Fruit fly (Drosophila melanogaster): ENCODE data around the gene CG42831.

CG42831 gene

DNA sequence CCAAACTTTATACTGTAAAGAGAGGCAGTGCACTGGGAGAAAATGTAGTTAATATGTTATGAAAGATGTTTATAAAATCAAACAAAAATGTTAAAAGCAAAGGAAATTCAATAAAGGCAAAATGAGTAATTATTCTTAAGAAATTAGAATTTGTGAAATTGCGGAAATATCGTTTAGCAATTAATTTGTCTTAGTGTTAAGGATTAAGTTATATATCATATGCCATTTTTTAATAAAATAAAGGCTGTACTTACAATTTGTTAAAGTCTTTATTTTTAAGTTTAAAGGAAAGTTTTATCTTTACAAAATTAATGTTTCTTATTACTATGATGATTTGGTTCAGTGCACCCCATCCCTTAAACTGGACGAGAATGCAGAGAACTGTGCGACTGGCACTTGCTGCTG lies 37.1 kb upstream of the CG42831 start:
- no peak for TF ChIP-seq CG32121 (GFP tag; IDR thresholded peaks at IDR 0.05)
- peak; percentile 91 for TF ChIP-seq CG14655 (GFP tag; optimal IDR thresholded peaks at IDR 0.05)
- TF ChIP-seq gl (tag; optimal IDR thresholded peaks at IDR 0.05), result no peak
- peak; percentile 45 for TF ChIP-seq Snoo (tag; optimal IDR thresholded peaks at IDR 0.05)
- TF ChIP-seq CG34367 (tag; optimal IDR thresholded peaks at IDR 0.05), result peak; percentile 52
- 0 out of 2 replicates have a peak, but pooled peaks have one; percentile 5 for TF ChIP-seq Ets98B (GFP tag; IDR thresholded peaks at IDR 0.05)
- TF ChIP-seq CG9948 (tag; optimal IDR thresholded peaks at IDR 0.05), result peak; percentile 71
- TF ChIP-seq CG8301 (tag; optimal IDR thresholded peaks at IDR 0.05), result peak; percentile 82
- no peak for TF ChIP-seq EcR (GFP tag; optimal IDR thresholded peaks at IDR 0.05)
- peak; percentile 40 for TF ChIP-seq Pif1A (GFP tag; optimal IDR thresholded peaks at IDR 0.05)
- peak; percentile 15 for TF ChIP-seq Pif1B (GFP tag; optimal IDR thresholded peaks at IDR 0.05)
- TF ChIP-seq CG17806 (tag; optimal IDR thresholded peaks at IDR 0.05), result peak; percentile 64
- TF ChIP-seq CG15710 (tag; optimal IDR thresholded peaks at IDR 0.05), result peak; percentile 70
- TF ChIP-seq CG8159 (tag; optimal IDR thresholded peaks at IDR 0.05), result peak; percentile 84
- peak; percentile 44 for TF ChIP-seq D1 (tag; optimal IDR thresholded peaks at IDR 0.05)
- no peak for TF ChIP-seq CG13204 (GFP tag; optimal IDR thresholded peaks at IDR 0.05)

DNA sequence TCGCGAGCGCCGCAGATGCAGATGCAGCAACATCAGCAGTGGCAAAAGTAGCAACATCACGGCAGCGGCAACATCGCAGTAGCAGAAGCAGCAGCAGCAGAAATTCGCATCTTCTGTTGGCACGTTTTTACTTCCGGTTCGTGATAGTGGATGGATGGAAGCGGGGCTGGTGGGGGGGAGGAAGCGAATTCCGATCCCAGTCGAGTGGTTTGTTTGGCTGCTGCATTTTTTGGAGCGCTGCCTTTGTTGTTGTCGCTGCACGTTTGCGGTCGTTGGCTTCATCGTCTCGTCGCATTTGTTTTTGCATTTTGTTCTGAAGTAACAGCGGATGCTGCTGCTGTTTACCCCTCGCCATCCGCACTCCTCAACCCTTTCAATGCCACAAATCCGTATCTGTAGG lies 36.7 kb upstream of the CG42831 start:
- TF ChIP-seq EcR (GFP tag; optimal IDR thresholded peaks at IDR 0.05) (peak; percentile 91), CG13204 (GFP tag; optimal IDR thresholded peaks at IDR 0.05) (peak; percentile 82), CG34367 (tag; optimal IDR thresholded peaks at IDR 0.05) (no peak)

DNA sequence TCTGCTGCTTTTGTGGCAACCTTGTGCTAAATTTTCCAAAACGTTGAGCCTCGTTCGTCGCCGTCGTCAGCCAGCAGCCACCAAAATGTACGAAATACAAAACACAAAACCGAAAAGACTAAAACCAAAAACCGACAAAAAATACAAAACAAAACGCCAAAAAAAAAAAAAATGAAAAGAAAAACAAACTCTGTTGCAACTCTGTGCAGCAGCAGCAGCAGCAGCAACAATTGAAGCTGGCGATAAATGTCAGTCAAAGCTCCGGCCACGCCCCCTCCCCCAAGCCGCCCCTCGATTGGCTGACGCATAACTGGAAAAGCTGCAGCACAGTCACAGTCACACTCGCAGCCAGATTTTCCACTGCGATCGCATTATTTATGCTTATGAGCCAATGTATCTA lies 35.3 kb upstream of the CG42831 start:
- TF ChIP-seq CG4496 (GFP tag; IDR thresholded peaks at IDR 0.05) (peak; percentile 61; the same call in 1 of the 3 replicates), Pif1A (GFP tag; optimal IDR thresholded peaks at IDR 0.05) (no peak), CG13204 (GFP tag; optimal IDR thresholded peaks at IDR 0.05) (no peak), CG34367 (tag; optimal IDR thresholded peaks at IDR 0.05) (no peak), CG10348 (GFP tag; IDR thresholded peaks at IDR 0.05) (no peak), rn (GFP tag; IDR thresholded peaks at IDR 0.05) (peak; percentile 10; the same call in 1 of the 2 replicates), Ets98B (GFP tag; IDR thresholded peaks at IDR 0.05) (peak; percentile 76), CG8159 (tag; optimal IDR thresholded peaks at IDR 0.05) (no peak), CG17806 (tag; optimal IDR thresholded peaks at IDR 0.05) (no peak), EcR (GFP tag; optimal IDR thresholded peaks at IDR 0.05) (no peak), Pif1B (GFP tag; optimal IDR thresholded peaks at IDR 0.05) (no peak), CG9948 (tag; optimal IDR thresholded peaks at IDR 0.05) (no peak), fd96Ca (GFP tag; IDR thresholded peaks at IDR 0.05) (peak; percentile 47; the same call in 1 of the 3 replicates), D1 (tag; optimal IDR thresholded peaks at IDR 0.05) (no peak), CG12605 (GFP tag; IDR thresholded peaks at IDR 0.05) (peak; percentile 60; the same call in 1 of the 2 replicates), Snoo (tag; optimal IDR thresholded peaks at IDR 0.05) (no peak), CG15710 (tag; optimal IDR thresholded peaks at IDR 0.05) (no peak), CG8301 (tag; optimal IDR thresholded peaks at IDR 0.05) (no peak), gl (tag; optimal IDR thresholded peaks at IDR 0.05) (no peak), CG32121 (GFP tag; IDR thresholded peaks at IDR 0.05) (peak; percentile 81), CG14655 (GFP tag; optimal IDR thresholded peaks at IDR 0.05) (no peak)

DNA sequence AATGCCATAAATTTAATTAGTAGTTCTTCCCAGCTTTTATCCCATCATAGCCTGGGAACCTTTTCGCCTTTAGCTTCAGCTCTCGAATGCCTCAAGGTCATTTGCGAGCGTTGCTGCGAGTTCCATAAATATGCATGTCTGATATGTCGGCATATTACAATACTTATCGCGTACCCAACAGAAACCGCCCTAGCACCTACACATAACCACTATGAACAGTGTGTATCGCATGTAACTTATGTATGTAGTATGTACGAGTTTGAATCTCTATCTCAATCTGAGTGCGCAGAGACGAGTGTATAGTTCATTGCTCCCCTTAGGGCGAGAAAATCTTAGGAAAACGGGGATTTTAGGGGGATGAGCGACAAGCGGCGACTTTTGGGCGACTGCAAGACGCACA lies 33.3 kb upstream of the CG42831 start:
- TF ChIP-seq EcR (GFP tag; optimal IDR thresholded peaks at IDR 0.05), result peak; percentile 90
- no peak for TF ChIP-seq CG8159 (tag; optimal IDR thresholded peaks at IDR 0.05)

DNA sequence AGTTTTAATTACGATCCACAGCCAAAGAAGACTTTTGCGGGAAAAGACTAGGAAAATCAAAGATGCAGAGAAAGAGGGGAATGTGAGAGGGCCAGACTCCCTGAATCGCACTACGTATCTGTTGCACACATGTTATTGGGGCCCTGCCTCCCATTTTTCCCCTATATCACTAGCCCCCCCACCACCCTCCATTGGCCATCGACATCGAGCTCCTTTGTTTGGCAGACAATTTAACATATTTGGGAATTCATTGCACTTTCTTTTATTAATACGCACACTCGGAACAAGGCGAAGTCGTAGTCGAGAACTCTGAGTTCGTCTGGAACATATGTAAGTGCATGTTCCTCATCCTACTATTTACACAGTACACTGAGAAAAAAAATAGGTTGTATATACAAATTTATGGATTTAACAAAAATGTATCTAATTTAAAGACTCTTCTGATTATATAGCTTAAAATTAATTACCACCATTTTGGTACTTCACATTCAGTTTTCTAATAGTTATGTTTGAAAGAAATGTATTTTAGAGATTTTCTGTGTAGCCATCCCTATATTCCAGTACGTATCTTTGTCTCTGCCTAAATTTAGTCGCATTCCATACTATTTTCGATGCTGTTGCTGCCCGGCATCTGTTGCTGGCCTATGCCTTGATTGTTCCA lies 31.5 kb upstream of the CG42831 start:
- no peak for TF ChIP-seq fd96Ca (GFP tag; IDR thresholded peaks at IDR 0.05)
- TF ChIP-seq CG32121 (GFP tag; IDR thresholded peaks at IDR 0.05), result no peak
- no peak; the same call in 1 of the 2 replicates for TF ChIP-seq CG12605 (GFP tag; IDR thresholded peaks at IDR 0.05)
- TF ChIP-seq CG8301 (tag; optimal IDR thresholded peaks at IDR 0.05), result peak; percentile 61
- no peak for TF ChIP-seq Pif1B (GFP tag; optimal IDR thresholded peaks at IDR 0.05)
- TF ChIP-seq CG13204 (GFP tag; optimal IDR thresholded peaks at IDR 0.05), result no peak
- TF ChIP-seq CG8159 (tag; optimal IDR thresholded peaks at IDR 0.05), result peak; percentile 76
- peak; percentile 14 for TF ChIP-seq D1 (tag; optimal IDR thresholded peaks at IDR 0.05)
- peak; percentile 67 for TF ChIP-seq CG15710 (tag; optimal IDR thresholded peaks at IDR 0.05)
- peak; percentile 22 for TF ChIP-seq gl (tag; optimal IDR thresholded peaks at IDR 0.05)
- peak; percentile 67 for TF ChIP-seq CG17806 (tag; optimal IDR thresholded peaks at IDR 0.05)
- no peak for TF ChIP-seq CG10348 (GFP tag; IDR thresholded peaks at IDR 0.05)
- TF ChIP-seq Pif1A (GFP tag; optimal IDR thresholded peaks at IDR 0.05), result peak; percentile 50
- no peak for TF ChIP-seq Ets98B (GFP tag; IDR thresholded peaks at IDR 0.05)
- TF ChIP-seq CG4496 (GFP tag; IDR thresholded peaks at IDR 0.05), result no peak
- TF ChIP-seq CG14655 (GFP tag; optimal IDR thresholded peaks at IDR 0.05), result peak; percentile 66
- TF ChIP-seq EcR (GFP tag; optimal IDR thresholded peaks at IDR 0.05), result peak; percentile 73
- TF ChIP-seq CG9948 (tag; optimal IDR thresholded peaks at IDR 0.05), result peak; percentile 66
- peak; percentile 61 for TF ChIP-seq CG34367 (tag; optimal IDR thresholded peaks at IDR 0.05)
- no peak for TF ChIP-seq rn (GFP tag; IDR thresholded peaks at IDR 0.05)
- TF ChIP-seq Snoo (tag; optimal IDR thresholded peaks at IDR 0.05), result peak; percentile 23

DNA sequence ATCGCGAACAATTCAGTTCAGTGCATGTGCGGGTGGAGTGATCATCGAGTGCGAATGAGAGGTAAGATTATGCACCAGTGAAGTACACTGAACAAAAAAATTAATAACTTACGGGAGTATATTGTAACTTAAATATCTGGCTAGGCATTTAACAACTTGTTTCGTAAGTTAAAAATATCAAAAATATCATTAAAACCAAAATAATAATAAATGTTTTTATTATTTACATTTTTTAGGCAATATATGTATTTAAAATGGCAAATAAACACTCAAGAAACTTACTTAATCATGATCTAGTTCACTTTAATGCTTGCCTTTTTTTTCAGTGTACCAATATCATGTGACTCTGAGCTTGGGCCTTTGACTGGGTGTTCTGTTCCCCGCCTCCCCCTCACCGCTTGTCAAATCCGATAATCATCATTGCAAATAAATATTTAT lies 30.0 kb upstream of the CG42831 start:
- no peak for TF ChIP-seq Pif1A (GFP tag; optimal IDR thresholded peaks at IDR 0.05)
- peak; percentile 67 for TF ChIP-seq Snoo (tag; optimal IDR thresholded peaks at IDR 0.05)
- no peak for TF ChIP-seq fd96Ca (GFP tag; IDR thresholded peaks at IDR 0.05)
- TF ChIP-seq CG17806 (tag; optimal IDR thresholded peaks at IDR 0.05), result peak; percentile 66
- peak; percentile 67 for TF ChIP-seq CG14655 (GFP tag; optimal IDR thresholded peaks at IDR 0.05)
- peak; percentile 35 for TF ChIP-seq CG34367 (tag; optimal IDR thresholded peaks at IDR 0.05)
- TF ChIP-seq Pif1B (GFP tag; optimal IDR thresholded peaks at IDR 0.05), result no peak
- TF ChIP-seq CG12605 (GFP tag; IDR thresholded peaks at IDR 0.05), result no peak
- no peak for TF ChIP-seq CG10348 (GFP tag; IDR thresholded peaks at IDR 0.05)
- peak; percentile 39 for TF ChIP-seq CG8301 (tag; optimal IDR thresholded peaks at IDR 0.05)
- peak; percentile 69 for TF ChIP-seq CG15710 (tag; optimal IDR thresholded peaks at IDR 0.05)
- TF ChIP-seq rn (GFP tag; IDR thresholded peaks at IDR 0.05), result no peak
- TF ChIP-seq CG9948 (tag; optimal IDR thresholded peaks at IDR 0.05), result peak; percentile 70
- TF ChIP-seq EcR (GFP tag; optimal IDR thresholded peaks at IDR 0.05), result no peak
- TF ChIP-seq CG13204 (GFP tag; optimal IDR thresholded peaks at IDR 0.05), result peak; percentile 16
- TF ChIP-seq CG4496 (GFP tag; IDR thresholded peaks at IDR 0.05), result 0 out of 3 replicates have a peak, but pooled peaks have one; percentile 33
- TF ChIP-seq D1 (tag; optimal IDR thresholded peaks at IDR 0.05), result peak; percentile 42
- TF ChIP-seq gl (tag; optimal IDR thresholded peaks at IDR 0.05), result no peak
- peak; percentile 78 for TF ChIP-seq CG8159 (tag; optimal IDR thresholded peaks at IDR 0.05)
- TF ChIP-seq Ets98B (GFP tag; IDR thresholded peaks at IDR 0.05), result peak; percentile 46; the same call in 1 of the 2 replicates
- peak; percentile 56 for TF ChIP-seq CG32121 (GFP tag; IDR thresholded peaks at IDR 0.05)

Measured in whole organism, pupa.